Fruit fly (Drosophila melanogaster) whole organism, embryonic: ENCODE results near the gene CG43759.

Experiments used
- CG1024 ChIP-seq: fragments of 200-800 bp; sonication (Bioruptor generic); IDR thresholded peaks from 2 replicates; pipeline ENCODE4 v1.3.6; 2022; ENCODE audit warnings: missing biosample characterization, missing genetic modification characterization
- CG10431 ChIP-seq: fragments of 200-800 bp; sonication (Bioruptor generic); optimal IDR thresholded peaks from 3 replicates; lab custom pipeline; 2018; ENCODE audit warnings: missing biosample characterization, mild to moderate bottlenecking, missing genetic modification characterization
- CG11247 ChIP-seq: fragments of 200-800 bp; sonication (Bioruptor generic); IDR thresholded peaks from 2 replicates; pipeline ENCODE4 v1.3.6; 2022; ENCODE audit warnings: missing biosample characterization, missing genetic modification characterization
- CG13894 ChIP-seq: fragments of 200-800 bp; sonication (Bioruptor generic); optimal IDR thresholded peaks from 3 replicates; lab custom pipeline; 2018; ENCODE audit warnings: missing biosample characterization, mild to moderate bottlenecking, missing genetic modification characterization, moderate library complexity
- CG1603 ChIP-seq: fragments of 200-800 bp; sonication (Bioruptor generic); optimal IDR thresholded peaks from 2 replicates; lab custom pipeline; 2019; ENCODE audit warnings: missing biosample characterization, mild to moderate bottlenecking, missing genetic modification characterization, moderate library complexity
- CG2199 ChIP-seq: fragments of 200-800 bp; sonication (Bioruptor generic); IDR thresholded peaks from 3 replicates; pipeline ENCODE4 v1.3.6; 2022; ENCODE audit warnings: missing biosample characterization, missing genetic modification characterization
- CG2678 ChIP-seq: fragments of 200-800 bp; sonication (Bioruptor generic); optimal IDR thresholded peaks from 3 replicates; lab custom pipeline; 2019; ENCODE audit warnings: missing biosample characterization, mild to moderate bottlenecking, missing genetic modification characterization, moderate library complexity
- CG4360 ChIP-seq: fragments of 200-800 bp; sonication (Bioruptor generic); IDR thresholded peaks from 2 replicates; pipeline ENCODE4 v1.3.6; 2022; ENCODE audit warnings: missing biosample characterization, missing genetic modification characterization
- CG4424 ChIP-seq: fragments of 200-800 bp; sonication (Bioruptor generic); optimal IDR thresholded peaks from 3 replicates; lab custom pipeline; 2016; ENCODE audit warnings: missing biosample characterization, missing genetic modification characterization
- CG6254 ChIP-seq: fragments of 200-800 bp; sonication (Bioruptor generic); optimal IDR thresholded peaks from 3 replicates; lab custom pipeline; 2017; ENCODE audit warnings: mild to moderate bottlenecking, missing biosample characterization, missing genetic modification reagents, missing genetic modification characterization
- CG6272 ChIP-seq: fragments of 200-800 bp; sonication (Bioruptor generic); IDR thresholded peaks from 2 replicates; pipeline ENCODE4 v1.3.6; 2022; ENCODE audit warnings: missing biosample characterization, missing genetic modification characterization
- CG8089 ChIP-seq: fragments of 200-800 bp; sonication (Bioruptor generic); optimal IDR thresholded peaks from 3 replicates; lab custom pipeline; 2016; ENCODE audit warnings: missing biosample characterization, missing genetic modification characterization
- CG8388 ChIP-seq: fragments of 200-800 bp; sonication (Bioruptor generic); optimal IDR thresholded peaks from 2 replicates; lab custom pipeline; 2019; ENCODE audit warnings: missing biosample characterization, mild to moderate bottlenecking, missing genetic modification characterization, moderate library complexity
- CkIIα-i1 ChIP-seq: fragments of 200-800 bp; sonication (Bioruptor generic); IDR thresholded peaks from 2 replicates; pipeline ENCODE4 v1.3.6; 2022; ENCODE audit warnings: missing biosample characterization, missing genetic modification characterization
- Dll ChIP-seq: fragments of 200-800 bp; sonication (Bioruptor generic); IDR thresholded peaks from 4 replicates; pipeline ENCODE4 v1.3.6; 2022; ENCODE audit warnings: missing biosample characterization, missing genetic modification characterization; ENCODE audit not compliant: partially characterized antibody
- HLH4C ChIP-seq: fragments of 200-800 bp; sonication (Bioruptor generic); IDR thresholded peaks from 3 replicates; pipeline ENCODE4 v1.3.6; 2022; ENCODE audit warnings: missing biosample characterization, missing genetic modification characterization; ENCODE audit not compliant: partially characterized antibody
- HLHmδ ChIP-seq: fragments of 200-800 bp; sonication (Bioruptor generic); optimal IDR thresholded peaks from 2 replicates; lab custom pipeline; 2018; ENCODE audit warnings: missing biosample characterization, mild to moderate bottlenecking, missing genetic modification characterization, moderate library complexity
- Hey ChIP-seq: fragments of 200-800 bp; sonication (Bioruptor generic); optimal IDR thresholded peaks from 3 replicates; lab custom pipeline; 2018; ENCODE audit warnings: missing biosample characterization, mild to moderate bottlenecking, missing genetic modification characterization
- Hr3 ChIP-seq: fragments of 200-800 bp; sonication (Bioruptor generic); optimal IDR thresholded peaks from 3 replicates; lab custom pipeline; 2016; ENCODE audit warnings: missing biosample characterization, missing genetic modification characterization
- Med ChIP-seq: fragments of 200-800 bp; sonication (Bioruptor generic); peaks from one replicate; lab custom pipeline; 2016; ENCODE audit warnings: missing biosample characterization, missing genetic modification characterization, mild to moderate bottlenecking, inconsistent platforms, moderate library complexity
- Pdp1 ChIP-seq, 2 experiments: fragments of 200-800 bp; sonication (Bioruptor generic); optimal IDR thresholded peaks; 3 replicates each; lab custom pipeline; 2016; ENCODE audit warnings: missing biosample characterization in 2 of 2, missing genetic modification characterization in 2 of 2, mild to moderate bottlenecking in 1 of 2, moderate library complexity in 1 of 2
- Ssrp ChIP-seq: fragments of 200-800 bp; sonication (Bioruptor generic); optimal IDR thresholded peaks from 2 replicates; lab custom pipeline; 2018; ENCODE audit warnings: missing biosample characterization, mild to moderate bottlenecking, missing genetic modification characterization, moderate library complexity
- abd-A ChIP-seq: fragments of 200-800 bp; sonication (Bioruptor generic); optimal IDR thresholded peaks from 3 replicates; lab custom pipeline; 2019; ENCODE audit warnings: missing biosample characterization, mild to moderate bottlenecking, missing genetic modification characterization, moderate library complexity
- bab2 ChIP-seq: fragments of 200-800 bp; sonication (Bioruptor generic); optimal IDR thresholded peaks from 2 replicates; lab custom pipeline; 2016; ENCODE audit warnings: missing biosample characterization, missing genetic modification characterization
- fd96Cb ChIP-seq: fragments of 200-800 bp; sonication (Bioruptor generic); optimal IDR thresholded peaks from 2 replicates; lab custom pipeline; 2018; ENCODE audit warnings: missing biosample characterization, mild to moderate bottlenecking, missing genetic modification characterization, moderate library complexity
- gsb ChIP-seq: fragments of 200-800 bp; sonication (Bioruptor generic); IDR thresholded peaks from 2 replicates; pipeline ENCODE4 v1.3.6; 2022; ENCODE audit warnings: missing biosample characterization, missing genetic modification characterization
- gsb-n ChIP-seq: fragments of 200-800 bp; sonication (Bioruptor generic); optimal IDR thresholded peaks from 3 replicates; lab custom pipeline; 2018; ENCODE audit warnings: missing biosample characterization, mild to moderate bottlenecking, missing genetic modification characterization
- ham ChIP-seq: fragments of 200-800 bp; sonication (Bioruptor generic); IDR thresholded peaks from 2 replicates; pipeline ENCODE4 v1.3.6; 2022; ENCODE audit warnings: missing biosample characterization, missing genetic modification characterization
- jigr1 ChIP-seq: fragments of 200-800 bp; sonication (Bioruptor generic); IDR thresholded peaks from 3 replicates; pipeline ENCODE4 v1.3.6; 2022; ENCODE audit warnings: missing biosample characterization, missing genetic modification characterization
- oc ChIP-seq: fragments of 200-800 bp; sonication (Bioruptor generic); optimal IDR thresholded peaks from 2 replicates; lab custom pipeline; 2018; ENCODE audit warnings: missing biosample characterization, mild to moderate bottlenecking, missing genetic modification characterization, moderate library complexity
- odd ChIP-seq: fragments of 200-800 bp; sonication (Bioruptor generic); optimal IDR thresholded peaks from 2 replicates; lab custom pipeline; 2017; ENCODE audit warnings: missing biosample characterization, mild to moderate bottlenecking, missing genetic modification characterization
- pita ChIP-seq: fragments of 200-800 bp; sonication (Bioruptor generic); optimal IDR thresholded peaks from 2 replicates; lab custom pipeline; 2017; ENCODE audit warnings: missing biosample characterization, mild to moderate bottlenecking, missing genetic modification characterization
- sd ChIP-seq: fragments of 200-800 bp; sonication (Bioruptor generic); optimal IDR thresholded peaks from 3 replicates; lab custom pipeline; 2018; ENCODE audit warnings: missing biosample characterization, mild to moderate bottlenecking, missing genetic modification characterization, moderate library complexity
- sqz ChIP-seq: fragments of 200-800 bp; sonication (Bioruptor generic); optimal IDR thresholded peaks from 3 replicates; lab custom pipeline; 2018; ENCODE audit warnings: missing biosample characterization, mild to moderate bottlenecking, missing genetic modification characterization
- sr ChIP-seq: fragments of 200-800 bp; sonication (Bioruptor generic); IDR thresholded peaks from 3 replicates; pipeline ENCODE4 v1.3.6; 2022; ENCODE audit warnings: missing biosample characterization, missing genetic modification characterization
- tx ChIP-seq: fragments of 200-800 bp; sonication (Bioruptor generic); optimal IDR thresholded peaks from 2 replicates; lab custom pipeline; 2016; ENCODE audit warnings: missing biosample characterization, missing genetic modification characterization
- unpg ChIP-seq: fragments of 200-800 bp; sonication (Bioruptor generic); optimal IDR thresholded peaks from 3 replicates; lab custom pipeline; 2018; ENCODE audit warnings: missing biosample characterization, mild to moderate bottlenecking, missing genetic modification characterization, moderate library complexity
- wor ChIP-seq: fragments of 200-800 bp; sonication (Bioruptor generic); IDR thresholded peaks from 2 replicates; pipeline ENCODE4 v1.3.6; 2022; ENCODE audit warnings: missing biosample characterization, missing genetic modification characterization

CG43759 gene

dm6 chrX:18938127-18938939 is 8.2 kb downstream of the CG43759 start (continued):
- TF ChIP-seq gsb-n (tag; lab: Kevin White, UChicago) = peak; percentile 82
- no peak for TF ChIP-seq Dll
- TF ChIP-seq CG2678 (tag; lab: Kevin White, UChicago) = peak; percentile 56
- TF ChIP-seq tx = no peak
- no peak for TF ChIP-seq jigr1 (GFP tag; lab: Robert Waterston, UW)
- TF ChIP-seq fd96Cb = peak; percentile 19
- TF ChIP-seq CG4424 = peak; percentile 51
- peak; percentile 23 for TF ChIP-seq CG6254 (GFP tag; lab: Kevin White, UChicago)
- no peak for TF ChIP-seq CG8089
- no peak for TF ChIP-seq CG1603
- TF ChIP-seq ham (GFP tag; lab: Robert Waterston, UW) = no peak
- TF ChIP-seq CG1024 (GFP tag; lab: Robert Waterston, UW) = no peak
- TF ChIP-seq Ssrp (tag; lab: Kevin White, UChicago) = peak; percentile 69
- TF ChIP-seq Med (GFP tag; lab: Kevin White, UChicago) = peak; percentile 59
- TF ChIP-seq Hr3 (GFP tag; lab: Kevin White, UChicago) = peak; percentile 70
- peak; percentile 33; the same call in 1 of the 2 replicates for TF ChIP-seq CG6272
- no peak for TF ChIP-seq HLHmδ (GFP tag; lab: Kevin White, UChicago)
- peak; percentile 86 for TF ChIP-seq sqz
- no peak; the same call in 1 of the 2 replicates for TF ChIP-seq CG11247 (GFP tag; lab: Robert Waterston, UW)
- TF ChIP-seq wor (GFP tag; lab: Robert Waterston, UW) = no peak

dm6 chrX:18939429-18939828 is 9.3 kb downstream of the CG43759 start:
- TF ChIP-seq sqz = peak; percentile 86
- TF ChIP-seq CG4360 = peak; percentile 90
- no peak for TF ChIP-seq unpg (GFP tag; lab: Kevin White, UChicago)
- no peak for TF ChIP-seq CG8388 (GFP tag; lab: Kevin White, UChicago)
- TF ChIP-seq CG10431 (GFP tag; lab: Kevin White, UChicago) = peak; percentile 22
- TF ChIP-seq gsb = no peak
- TF ChIP-seq abd-A (tag; lab: Kevin White, UChicago) = peak; percentile 64
- TF ChIP-seq bab2 (GFP tag; lab: Kevin White, UChicago) = no peak
- no peak for TF ChIP-seq Hey (tag; lab: Kevin White, UChicago)
- peak; percentile 13 for TF ChIP-seq oc (tag; lab: Kevin White, UChicago)
- no peak for TF ChIP-seq pita (GFP tag; lab: Kevin White, UChicago)
- peak; percentile 3 for TF ChIP-seq CG13894 (tag; lab: Kevin White, UChicago)
- peak; percentile 75; the same call in 2 of the 3 replicates for TF ChIP-seq sr
- peak; percentile 68; the same call in 2 of the 3 replicates for TF ChIP-seq CG2199 (GFP tag; lab: Robert Waterston, UW)
- TF ChIP-seq odd (GFP tag; lab: Kevin White, UChicago) = no peak
- TF ChIP-seq CkIIα-i1 = no peak
- TF ChIP-seq Pdp1 (GFP tag; optimal IDR thresholded peaks at IDR 0.05; lab: Kevin White, UChicago) = peak in 1 of 2 experiments; percentile 16
- TF ChIP-seq HLH4C (GFP tag; lab: Robert Waterston, UW) = no peak
- TF ChIP-seq sd (tag; lab: Kevin White, UChicago) = peak; percentile 17
- TF ChIP-seq, all 482 proteins: peak for 10
